Worm (Caenorhabditis elegans): ENCODE measurements around the gene spp-8.

ce11 chrIV:8463069-8463468, 18.4 kb upstream of the spp-8 start:
- TF ChIP-seq elt-4 (tag; optimal IDR thresholded peaks at IDR 0.05) (no peak), ceh-22 (tag; optimal IDR thresholded peaks at IDR 0.05) (no peak), dve-1 (tag; optimal IDR thresholded peaks at IDR 0.05) (no peak), che-1 (tag; optimal IDR thresholded peaks at IDR 0.05) (no peak), pha-4 (tag; optimal IDR thresholded peaks at IDR 0.05) (no peak)
